Fruit fly (Drosophila melanogaster): ENCODE data around the gene Prosbeta6.

Gene Prosbeta6

DNA sequence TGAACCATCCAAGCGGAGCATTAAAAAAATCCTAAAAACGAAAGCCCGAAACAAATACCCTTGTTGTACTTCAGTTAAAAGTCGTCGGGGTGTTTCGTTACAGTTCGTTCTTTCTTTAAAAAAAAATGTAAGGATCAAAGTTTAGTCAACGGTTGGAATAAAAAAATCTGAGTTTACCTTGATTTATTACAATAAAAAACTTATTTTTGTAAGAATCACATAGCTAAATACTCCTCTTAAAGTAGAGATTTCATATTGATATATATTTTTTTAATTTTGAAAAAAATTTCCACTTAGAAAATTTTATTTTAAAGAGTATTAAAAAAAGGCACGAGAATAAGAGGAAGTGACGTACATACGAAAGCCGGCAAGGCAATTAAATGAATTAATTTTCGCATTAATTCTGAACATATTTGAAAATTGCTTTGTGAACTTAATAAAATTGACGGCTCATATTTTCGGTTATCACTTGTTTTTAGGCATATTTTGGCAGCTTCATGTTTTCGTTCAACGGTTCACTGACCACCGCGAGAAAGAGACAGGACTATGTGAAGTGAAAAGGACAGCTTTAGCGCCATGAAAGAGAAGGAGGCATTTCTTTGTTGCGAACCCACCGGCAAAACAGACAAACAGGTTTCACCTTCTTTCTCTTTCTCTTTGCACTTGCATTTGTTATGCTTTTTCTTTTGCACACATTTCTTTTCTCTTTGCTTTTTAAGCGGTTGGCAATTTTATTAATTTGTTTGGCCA is 28.6 kb upstream of the Prosbeta6 start:
- TF ChIP-seq Hr4 (GFP tag; optimal IDR thresholded peaks at IDR 0.05) (peak; percentile 31), Lpt (GFP tag; optimal IDR thresholded peaks at IDR 0.05) (no peak), Sox102F (GFP tag; optimal IDR thresholded peaks at IDR 0.05) (peak; percentile 55), achi (GFP tag; optimal IDR thresholded peaks at IDR 0.05) (peak; percentile 31), CG32006 (GFP tag; optimal IDR thresholded peaks at IDR 0.05) (peak; percentile 35), CG10631 (GFP tag; optimal IDR thresholded peaks at IDR 0.05) (peak; percentile 19), Ets21C (GFP tag; optimal IDR thresholded peaks at IDR 0.05) (no peak), eg (GFP tag; IDR thresholded peaks at IDR 0.05) (peak; percentile 24; the same call in 1 of the 3 replicates), CG31627 (GFP tag; optimal IDR thresholded peaks at IDR 0.05) (peak; percentile 51), CG8632 (GFP tag; optimal IDR thresholded peaks at IDR 0.05) (peak; percentile 19), Ets96B (tag; optimal IDR thresholded peaks at IDR 0.05) (peak; percentile 8), ss (GFP tag; optimal IDR thresholded peaks at IDR 0.05) (no peak), CG3032 (tag; optimal IDR thresholded peaks at IDR 0.05) (peak; percentile 18), Smox (GFP tag; optimal IDR thresholded peaks at IDR 0.05) (peak; percentile 40), dsx (GFP tag; optimal IDR thresholded peaks at IDR 0.05; ENCODE audit: poor library complexity, severe bottlenecking) (peak; percentile 53), Eip78C (GFP tag) (peak; percentile 69), Eip93F (GFP tag; optimal IDR thresholded peaks at IDR 0.05) (no peak), Blimp-1 (GFP tag; optimal IDR thresholded peaks at IDR 0.05) (peak; percentile 44), CG6276 (GFP tag; optimal IDR thresholded peaks at IDR 0.05) (peak; percentile 28), OdsH (GFP tag; optimal IDR thresholded peaks at IDR 0.05) (peak; percentile 4), Sox14 (GFP tag; optimal IDR thresholded peaks at IDR 0.05) (peak; percentile 80), CG6163 (GFP tag; IDR thresholded peaks at IDR 0.05) (0 out of 3 replicates have a peak, but pooled peaks have one; percentile 3), Hr39 (GFP tag; optimal IDR thresholded peaks at IDR 0.05) (peak; percentile 42), fd85E (GFP tag; optimal IDR thresholded peaks at IDR 0.05) (no peak), esn (GFP tag; optimal IDR thresholded peaks at IDR 0.05) (peak; percentile 71), CG11902 (GFP tag; optimal IDR thresholded peaks at IDR 0.05) (no peak), CG8319 (GFP tag; optimal IDR thresholded peaks at IDR 0.05) (no peak), CG11762 (GFP tag; optimal IDR thresholded peaks at IDR 0.05; ENCODE audit: insufficient read depth) (no peak), topi (GFP tag; optimal IDR thresholded peaks at IDR 0.05) (peak; percentile 45), Eip75B (GFP tag; optimal IDR thresholded peaks at IDR 0.05) (no peak), cyc (GFP tag; optimal IDR thresholded peaks at IDR 0.05) (peak; percentile 12), svp (GFP tag) (peak; percentile 78), CG9139 (GFP tag; optimal IDR thresholded peaks at IDR 0.05) (no peak), salr (GFP tag; optimal IDR thresholded peaks at IDR 0.05) (no peak), pdm3 (GFP tag; optimal IDR thresholded peaks at IDR 0.05) (peak; percentile 14), CG6792 (GFP tag; optimal IDR thresholded peaks at IDR 0.05) (peak; percentile 5), acj6 (GFP tag; optimal IDR thresholded peaks at IDR 0.05) (peak; percentile 7), lz (GFP tag; optimal IDR thresholded peaks at IDR 0.05) (peak; percentile 23), Hr38 (GFP tag; optimal IDR thresholded peaks at IDR 0.05) (no peak), CG6854 (GFP tag; optimal IDR thresholded peaks at IDR 0.05) (peak; percentile 31), Met (GFP tag; optimal IDR thresholded peaks at IDR 0.05) (peak; percentile 61), CG3919 (GFP tag; optimal IDR thresholded peaks at IDR 0.05) (peak; percentile 24), CG34406 (GFP tag; optimal IDR thresholded peaks at IDR 0.05) (peak; percentile 39)

Measured in whole organism, prepupa.